Worm (Caenorhabditis elegans) whole organism, L2 larva: Measurements from ENCODE around the gene K01F9.2.

ENCODE experiments used
- C34F6.9 ChIP-seq: fragments of 150-350 bp; optimal IDR thresholded peaks from 2 replicates; lab custom pipeline; 2014; ENCODE audit warnings: missing biosample characterization, missing genetic modification characterization
- F13H6.1 ChIP-seq: sonication (generic microtip); optimal IDR thresholded peaks from 2 replicates; lab custom pipeline; 2016; ENCODE audit warnings: missing genetic modification characterization, missing compliant biosample characterization
- Y55F3AM.14 ChIP-seq: fragments of 200-800 bp; sonication (Bioruptor generic); optimal IDR thresholded peaks from 2 replicates; lab custom pipeline; 2018; ENCODE audit warnings: mild to moderate bottlenecking, missing genetic modification characterization, missing compliant biosample characterization
- aly-2 ChIP-seq: fragments of 150-350 bp; optimal IDR thresholded peaks from 2 replicates; lab custom pipeline; 2014; ENCODE audit warnings: missing biosample characterization, missing genetic modification characterization
- ama-1 ChIP-seq: fragments of 150-350 bp; optimal IDR thresholded peaks from 2 replicates; lab custom pipeline; 2018; ENCODE audit warnings: inconsistent platforms
- blmp-1 ChIP-seq: sonication (generic microtip); optimal IDR thresholded peaks from 2 replicates; lab custom pipeline; 2017; ENCODE audit warnings: missing genetic modification characterization, mild to moderate bottlenecking, missing compliant biosample characterization, antibody characterized with exemption, moderate library complexity; ENCODE audit not compliant: insufficient read depth
- ceh-16 ChIP-seq: fragments of 150-350 bp; optimal IDR thresholded peaks from 2 replicates; lab custom pipeline; 2014; ENCODE audit warnings: missing biosample characterization, missing genetic modification characterization
- crh-2 ChIP-seq: sonication (generic microtip); optimal IDR thresholded peaks from 2 replicates; lab custom pipeline; 2017; ENCODE audit warnings: missing biosample characterization, missing genetic modification characterization
- dmd-4 ChIP-seq: sonication (generic microtip); optimal IDR thresholded peaks from 2 replicates; lab custom pipeline; 2017; ENCODE audit warnings: missing biosample characterization, missing genetic modification characterization
- egl-27 ChIP-seq: sonication (generic microtip); optimal IDR thresholded peaks from 3 replicates; lab custom pipeline; 2017; ENCODE audit warnings: missing biosample characterization, missing genetic modification reagents, missing genetic modification characterization
- elt-1 ChIP-seq: fragments of 150-350 bp; optimal IDR thresholded peaks from 2 replicates; lab custom pipeline; 2014; ENCODE audit warnings: missing biosample characterization, missing genetic modification characterization
- fos-1 ChIP-seq: fragments of 150-350 bp; optimal IDR thresholded peaks from 2 replicates; lab custom pipeline; 2014; ENCODE audit warnings: missing biosample characterization, missing genetic modification characterization
- gmeb-1 ChIP-seq: fragments of 150-350 bp; optimal IDR thresholded peaks from 2 replicates; lab custom pipeline; 2014; ENCODE audit warnings: missing biosample characterization, missing genetic modification characterization
- lin-11 ChIP-seq: fragments of 150-350 bp; sonication (generic microtip); optimal IDR thresholded peaks from 2 replicates; lab custom pipeline; 2014; ENCODE audit warnings: missing biosample characterization, missing genetic modification characterization, inconsistent platforms, mixed read lengths
- lin-13 ChIP-seq: fragments of 150-350 bp; optimal IDR thresholded peaks from 2 replicates; lab custom pipeline; 2014; ENCODE audit warnings: missing biosample characterization, missing genetic modification reagents, missing genetic modification characterization
- lin-39 ChIP-seq: fragments of 150-350 bp; optimal IDR thresholded peaks from 2 replicates; lab custom pipeline; 2014; ENCODE audit warnings: missing biosample characterization, missing genetic modification reagents, missing genetic modification characterization
- lsy-2 ChIP-seq, 2 experiments: fragments of 150-350 bp in 1 of 2; sonication (generic microtip) in 1 of 2; optimal IDR thresholded peaks; 2 replicates each; lab custom pipeline; 2014 to 2017; ENCODE audit warnings: missing biosample characterization in 2 of 2, missing genetic modification characterization in 2 of 2
- mab-5 ChIP-seq: fragments of 150-350 bp; optimal IDR thresholded peaks from 2 replicates; lab custom pipeline; 2014; ENCODE audit warnings: missing biosample characterization, missing genetic modification characterization
- nhr-12 ChIP-seq: fragments of 150-350 bp; optimal IDR thresholded peaks from 2 replicates; lab custom pipeline; 2014; ENCODE audit warnings: missing biosample characterization, missing genetic modification characterization
- nhr-129 ChIP-seq: fragments of 150-350 bp; optimal IDR thresholded peaks from 2 replicates; lab custom pipeline; 2014; ENCODE audit warnings: missing biosample characterization, missing genetic modification characterization
- nhr-237 ChIP-seq: fragments of 150-350 bp; optimal IDR thresholded peaks from 2 replicates; lab custom pipeline; 2014; ENCODE audit warnings: missing biosample characterization, missing genetic modification characterization
- nhr-6 ChIP-seq: fragments of 150-350 bp; optimal IDR thresholded peaks from 2 replicates; lab custom pipeline; 2014; ENCODE audit warnings: missing biosample characterization, missing genetic modification characterization
- nhr-77 ChIP-seq: fragments of 150-350 bp; optimal IDR thresholded peaks from 2 replicates; lab custom pipeline; 2014; ENCODE audit warnings: missing biosample characterization, missing genetic modification characterization
- peb-1 ChIP-seq: fragments of 150-350 bp; optimal IDR thresholded peaks from 2 replicates; lab custom pipeline; 2014; ENCODE audit warnings: missing biosample characterization, missing genetic modification characterization
- sem-4 ChIP-seq: fragments of 150-350 bp; optimal IDR thresholded peaks from 2 replicates; lab custom pipeline; 2014; ENCODE audit warnings: missing biosample characterization, missing genetic modification reagents, missing genetic modification characterization
- skn-1 ChIP-seq: sonication (generic microtip); optimal IDR thresholded peaks from 2 replicates; lab custom pipeline; 2017; ENCODE audit warnings: missing biosample characterization, missing genetic modification characterization
- sma-3 ChIP-seq: sonication (generic microtip); optimal IDR thresholded peaks from 2 replicates; lab custom pipeline; 2016; ENCODE audit warnings: missing genetic modification reagents, missing genetic modification characterization, missing compliant biosample characterization
- sma-9 ChIP-seq, 2 experiments: fragments of 150-350 bp in 1 of 2; sonication (generic microtip) in 1 of 2; optimal IDR thresholded peaks; 2 replicates each; lab custom pipeline; 2014 to 2016; ENCODE audit warnings: missing genetic modification characterization in 2 of 2, mild to moderate bottlenecking in 1 of 2, missing biosample characterization in 1 of 2, missing compliant biosample characterization in 1 of 2, missing genetic modification reagents in 1 of 2, moderate library complexity in 1 of 2
- snpc-4 ChIP-seq: fragments of 150-350 bp; optimal IDR thresholded peaks from 2 replicates; lab custom pipeline; 2014; ENCODE audit warnings: missing biosample characterization, missing genetic modification characterization
- unc-39 ChIP-seq: fragments of 150-350 bp; optimal IDR thresholded peaks from 2 replicates; lab custom pipeline; 2014; ENCODE audit warnings: missing biosample characterization, missing genetic modification characterization
- unc-55 ChIP-seq: fragments of 150-350 bp; sonication (generic microtip); optimal IDR thresholded peaks from 3 replicates; lab custom pipeline; 2014; ENCODE audit warnings: missing biosample characterization, missing genetic modification reagents, missing genetic modification characterization
- unc-62 ChIP-seq: fragments of 150-350 bp; optimal IDR thresholded peaks from 2 replicates; lab custom pipeline; 2014; ENCODE audit warnings: missing biosample characterization, missing genetic modification reagents, missing genetic modification characterization
- zag-1 ChIP-seq: fragments of 150-350 bp; optimal IDR thresholded peaks from 2 replicates; lab custom pipeline; 2014; ENCODE audit warnings: missing biosample characterization, missing genetic modification characterization
- ztf-1 ChIP-seq: fragments of 200-800 bp; sonication (Bioruptor generic); conservative IDR thresholded peaks from 2 replicates; pipeline ENCODE4 v1.3.6; 2022; ENCODE audit warnings: missing genetic modification characterization, missing compliant biosample characterization
- ztf-11 ChIP-seq: sonication (generic microtip); optimal IDR thresholded peaks from 2 replicates; lab custom pipeline; 2017; ENCODE audit warnings: missing biosample characterization, missing genetic modification characterization
- ztf-4 ChIP-seq: fragments of 150-350 bp; optimal IDR thresholded peaks from 2 replicates; lab custom pipeline; 2014; ENCODE audit warnings: missing biosample characterization, missing genetic modification characterization

K01F9.2 gene

ce11 chrIII:8850482-8851047 lies 26.4 kb downstream of the K01F9.2 start, which contains the start of gene F44E2.9:
Gene F44E2.9 (minus strand): TSS chrIII:8850532.
- peak; percentile 60 for TF ChIP-seq sma-3 (GFP tag; lab: Kevin White, UChicago)
- no peak for TF ChIP-seq blmp-1 (tag; lab: Kevin White, UChicago)
- TF ChIP-seq lin-39 (tag; lab: Kevin White, UChicago) = no peak
- TF ChIP-seq unc-55 (GFP tag; lab: Kevin White, UChicago) = peak; percentile 90
- TF ChIP-seq lsy-2 (tag; optimal IDR thresholded peaks at IDR 0.05; lab: Kevin White, UChicago) = peak; percentile 45 to 84
- TF ChIP-seq unc-39 = no peak
- peak; percentile 7 for TF ChIP-seq skn-1 (tag; lab: Kevin White, UChicago)
- TF ChIP-seq nhr-129 = peak; percentile 54
- no peak for TF ChIP-seq mab-5 (tag; lab: Kevin White, UChicago)
- peak; percentile 91 for TF ChIP-seq gmeb-1 (tag; lab: Kevin White, UChicago)
- peak; percentile 87 for TF ChIP-seq C34F6.9
- no peak for TF ChIP-seq ztf-4 (tag; lab: Kevin White, UChicago)
- peak; percentile 31 for TF ChIP-seq lin-11 (tag; lab: Kevin White, UChicago)
- TF ChIP-seq nhr-6 (tag; lab: Kevin White, UChicago) = peak; percentile 8
- TF ChIP-seq nhr-12 (tag; lab: Kevin White, UChicago) = no peak
- no peak for TF ChIP-seq peb-1
- peak; percentile 70 for TF ChIP-seq sma-9 (GFP tag; optimal IDR thresholded peaks at IDR 0.05; lab: Kevin White, UChicago)
- no peak for TF ChIP-seq sma-9 (tag; optimal IDR thresholded peaks at IDR 0.05; lab: Kevin White, UChicago)
- TF ChIP-seq fos-1 (tag; lab: Kevin White, UChicago) = peak; percentile 18
- TF ChIP-seq crh-2 (tag; lab: Kevin White, UChicago) = peak; percentile 50
- no peak for TF ChIP-seq nhr-237 (tag; lab: Kevin White, UChicago)
- TF ChIP-seq, all 48 proteins: peak for 12

- TF ChIP-seq lsy-2 (tag; optimal IDR thresholded peaks at IDR 0.05; lab: Kevin White, UChicago) (no peak), aly-2 (tag; lab: Kevin White, UChicago) (no peak), elt-1 (tag; lab: Kevin White, UChicago) (no peak), nhr-77 (no peak), Y55F3AM.14 (GFP tag; lab: Kevin White, UChicago) (no peak), gmeb-1 (tag; lab: Kevin White, UChicago) (no peak), dmd-4 (tag; lab: Kevin White, UChicago) (no peak), ama-1 (no peak)
Measured at ce11 chrIII:8849507-8849906, 27.4 kb downstream of the K01F9.2 start, which contains the start of gene F44E2.8. Gene F44E2.8 (minus strand): TSS chrIII:8849877.

DNA sequence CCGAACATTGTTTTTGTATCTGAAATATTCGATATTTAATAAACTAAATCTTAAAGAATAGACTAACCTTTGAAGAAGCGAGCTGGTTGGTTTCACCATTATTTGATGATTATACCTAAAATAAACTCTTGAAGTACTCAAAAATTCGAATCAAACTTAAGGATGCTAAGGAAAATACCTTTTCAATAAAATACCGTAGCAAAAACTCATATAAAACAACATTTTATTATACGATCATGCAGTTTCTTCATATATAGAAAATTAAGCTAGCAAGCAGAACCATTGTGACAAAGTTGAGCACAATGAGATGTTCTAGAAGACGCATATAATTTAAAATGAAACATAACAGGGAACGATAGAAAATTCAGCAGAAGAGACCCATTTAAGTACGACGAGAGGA lies 28.6 kb downstream of the K01F9.2 start, which contains the start of gene F44E2.7:
TSS of gene F44E2.7 (minus strand) at position 101 of the 400 bp plus-strand sequence.
- no peak for TF ChIP-seq mab-5 (tag; lab: Kevin White, UChicago)
- no peak for TF ChIP-seq ztf-1 (GFP tag; lab: Robert Waterston, UW)
- no peak for TF ChIP-seq skn-1 (tag; lab: Kevin White, UChicago)
- no peak for TF ChIP-seq egl-27 (tag; lab: Kevin White, UChicago)
- no peak for TF ChIP-seq ceh-16
- TF ChIP-seq zag-1 (tag; lab: Kevin White, UChicago) = no peak
- TF ChIP-seq nhr-77 = no peak
- no peak for TF ChIP-seq ztf-11 (tag; lab: Kevin White, UChicago)
- TF ChIP-seq unc-62 (GFP tag; lab: Kevin White, UChicago) = no peak
- TF ChIP-seq snpc-4 = no peak
- TF ChIP-seq nhr-237 (tag; lab: Kevin White, UChicago) = no peak
- no peak for TF ChIP-seq ztf-4 (tag; lab: Kevin White, UChicago)

- TF ChIP-seq fos-1 (tag; lab: Kevin White, UChicago) (peak; percentile 24), blmp-1 (tag; lab: Kevin White, UChicago) (no peak), sem-4 (tag; lab: Kevin White, UChicago) (peak; percentile 16), nhr-77 (no peak), sma-3 (GFP tag; lab: Kevin White, UChicago) (peak; percentile 42), egl-27 (tag; lab: Kevin White, UChicago) (no peak), lsy-2 (tag; optimal IDR thresholded peaks at IDR 0.05; lab: Kevin White, UChicago) (peak in 1 of 2 experiments; percentile 73), unc-55 (GFP tag; lab: Kevin White, UChicago) (peak; percentile 78), C34F6.9 (peak; percentile 74), snpc-4 (no peak), crh-2 (tag; lab: Kevin White, UChicago) (peak; percentile 30), ztf-4 (tag; lab: Kevin White, UChicago) (no peak), lin-13 (peak; percentile 34), F13H6.1 (peak; percentile 43), nhr-129 (no peak), gmeb-1 (tag; lab: Kevin White, UChicago) (peak; percentile 58)
Measured at ce11 chrIII:8847722-8848121, 29.2 kb downstream of the K01F9.2 start.
